Fruit fly (Drosophila melanogaster) whole organism, embryonic: ENCODE data around the gene CG17264.

Experiments used
- Atf3 ChIP-seq: fragments of 200-800 bp; sonication (Bioruptor generic); optimal IDR thresholded peaks from 3 replicates; lab custom pipeline; 2016; ENCODE audit warnings: missing biosample characterization, missing genetic modification characterization
- CG10654 ChIP-seq: fragments of 200-800 bp; sonication (Bioruptor generic); optimal IDR thresholded peaks from 2 replicates; lab custom pipeline; 2016; ENCODE audit warnings: missing biosample characterization, missing genetic modification characterization
- CG10979 ChIP-seq: fragments of 200-800 bp; sonication (Bioruptor generic); optimal IDR thresholded peaks from 2 replicates; lab custom pipeline; 2018; ENCODE audit warnings: missing biosample characterization, mild to moderate bottlenecking, missing genetic modification characterization, moderate library complexity
- CG11085 ChIP-seq: fragments of 200-800 bp; sonication (Bioruptor generic); IDR thresholded peaks from 2 replicates; pipeline ENCODE4 v1.3.6; 2022; ENCODE audit warnings: missing biosample characterization, missing genetic modification characterization
- CG11723 ChIP-seq: fragments of 200-800 bp; sonication (Bioruptor generic); optimal IDR thresholded peaks from 2 replicates; lab custom pipeline; 2017; ENCODE audit warnings: missing biosample characterization, mild to moderate bottlenecking, missing genetic modification characterization
- CG12236 ChIP-seq: fragments of 200-800 bp; sonication (Bioruptor generic); optimal IDR thresholded peaks from 2 replicates; lab custom pipeline; 2016; ENCODE audit warnings: missing biosample characterization, missing genetic modification characterization
- CG15514 ChIP-seq: fragments of 200-800 bp; sonication (Bioruptor generic); optimal IDR thresholded peaks from 3 replicates; lab custom pipeline; 2017; ENCODE audit warnings: missing biosample characterization, missing genetic modification characterization, mild to moderate bottlenecking, moderate library complexity, missing genetic modification reagents
- CG30431 ChIP-seq: fragments of 200-800 bp; sonication (Bioruptor generic); optimal IDR thresholded peaks from 2 replicates; lab custom pipeline; 2017; ENCODE audit warnings: missing biosample characterization, missing genetic modification characterization
- CG31388 ChIP-seq: fragments of 200-800 bp; sonication (Bioruptor generic); optimal IDR thresholded peaks from 2 replicates; lab custom pipeline; 2016; ENCODE audit warnings: missing biosample characterization, missing genetic modification characterization
- CG34224 ChIP-seq: fragments of 200-800 bp; sonication (Bioruptor generic); IDR thresholded peaks from 3 replicates; pipeline ENCODE4 v1.3.6; 2022; ENCODE audit warnings: missing biosample characterization, missing genetic modification characterization; ENCODE audit not compliant: partially characterized antibody
- CG3838 ChIP-seq: fragments of 200-800 bp; sonication (Bioruptor generic); optimal IDR thresholded peaks from 3 replicates; lab custom pipeline; 2016; ENCODE audit warnings: missing biosample characterization, missing genetic modification characterization
- CG4328 ChIP-seq: fragments of 200-800 bp; sonication (Bioruptor generic); optimal IDR thresholded peaks from 3 replicates; lab custom pipeline; 2017; ENCODE audit warnings: missing biosample characterization, missing genetic modification reagents, missing genetic modification characterization
- CG5180 ChIP-seq: fragments of 200-800 bp; sonication (Bioruptor generic); optimal IDR thresholded peaks from 3 replicates; lab custom pipeline; 2017; ENCODE audit warnings: missing biosample characterization, missing genetic modification characterization, mild to moderate bottlenecking, moderate library complexity, missing genetic modification reagents
- CG8478 ChIP-seq: fragments of >200 bp; optimal IDR thresholded peaks from 2 replicates; lab custom pipeline; 2018
- Dp ChIP-seq: fragments of 200-800 bp; sonication (Bioruptor generic); optimal IDR thresholded peaks from 2 replicates; lab custom pipeline; 2018; ENCODE audit warnings: missing biosample characterization, mild to moderate bottlenecking, missing genetic modification characterization, moderate library complexity
- Drgx ChIP-seq: fragments of 200-800 bp; sonication (Bioruptor generic); IDR thresholded peaks from 2 replicates; pipeline ENCODE4 v1.3.6; 2022; ENCODE audit warnings: missing biosample characterization, missing genetic modification characterization
- H15 ChIP-seq: fragments of 200-800 bp; sonication (Bioruptor generic); IDR thresholded peaks from 3 replicates; pipeline ENCODE4 v1.3.6; 2022; ENCODE audit warnings: missing biosample characterization, missing genetic modification characterization
- HLH4C ChIP-seq: fragments of 200-800 bp; sonication (Bioruptor generic); IDR thresholded peaks from 3 replicates; pipeline ENCODE4 v1.3.6; 2022; ENCODE audit warnings: missing biosample characterization, missing genetic modification characterization; ENCODE audit not compliant: partially characterized antibody
- Hr78 ChIP-seq, 2 experiments: fragments of 200-800 bp in 1 of 2; fragments of >200 bp in 1 of 2; sonication (Bioruptor generic) in 1 of 2; optimal IDR thresholded peaks; 2 replicates each; lab custom pipeline; 2017 to 2019; ENCODE audit warnings: missing biosample characterization in 2 of 2, missing genetic modification characterization in 2 of 2, mild to moderate bottlenecking in 1 of 2, moderate library complexity in 1 of 2
- Lhr ChIP-seq: fragments of 200-800 bp; sonication (Bioruptor generic); optimal IDR thresholded peaks from 3 replicates; lab custom pipeline; 2017; ENCODE audit warnings: mild to moderate bottlenecking, missing biosample characterization, missing genetic modification reagents, missing genetic modification characterization
- Lim3 ChIP-seq: fragments of 200-800 bp; sonication (Bioruptor generic); IDR thresholded peaks from 2 replicates; pipeline ENCODE4 v1.3.6; 2022; ENCODE audit warnings: missing biosample characterization, missing genetic modification characterization
- Med ChIP-seq: fragments of 200-800 bp; sonication (Bioruptor generic); peaks from one replicate; lab custom pipeline; 2016; ENCODE audit warnings: missing biosample characterization, missing genetic modification characterization, mild to moderate bottlenecking, inconsistent platforms, moderate library complexity
- Neu2 ChIP-seq: fragments of 200-800 bp; sonication (Bioruptor generic); optimal IDR thresholded peaks from 3 replicates; lab custom pipeline; 2016; ENCODE audit warnings: missing biosample characterization, missing genetic modification characterization, borderline replicate concordance
- Nf-YC ChIP-seq: fragments of 200-800 bp; optimal IDR thresholded peaks from 3 replicates; lab custom pipeline; 2019; ENCODE audit warnings: missing biosample characterization, mild to moderate bottlenecking, missing genetic modification characterization, moderate library complexity
- Poxn ChIP-seq: fragments of 200-800 bp; sonication (Bioruptor generic); IDR thresholded peaks from 2 replicates; pipeline ENCODE4 v1.3.6; 2022; ENCODE audit warnings: missing biosample characterization, missing genetic modification characterization
- Tbp ChIP-seq: fragments of >200 bp; optimal IDR thresholded peaks from 2 replicates; lab custom pipeline; 2018; ENCODE audit warnings: missing biosample characterization, missing genetic modification characterization
- Xrp1 ChIP-seq: fragments of 200-800 bp; sonication (Bioruptor generic); IDR thresholded peaks from 2 replicates; pipeline ENCODE4 v1.3.6; 2022; ENCODE audit warnings: missing biosample characterization, missing genetic modification characterization
- amos ChIP-seq: fragments of 200-800 bp; sonication (Bioruptor generic); IDR thresholded peaks from 2 replicates; pipeline ENCODE4 v1.3.6; 2022; ENCODE audit warnings: missing biosample characterization, missing genetic modification characterization; ENCODE audit not compliant: partially characterized antibody
- br ChIP-seq: fragments of >200 bp; optimal IDR thresholded peaks from 2 replicates; lab custom pipeline; 2017
- cas ChIP-seq: fragments of 200-800 bp; sonication (Bioruptor generic); IDR thresholded peaks from 2 replicates; pipeline ENCODE4 v1.3.6; 2022; ENCODE audit warnings: missing biosample characterization, missing genetic modification characterization
- caup ChIP-seq: fragments of 200-800 bp; sonication (Bioruptor generic); optimal IDR thresholded peaks from 3 replicates; lab custom pipeline; 2017; ENCODE audit warnings: missing biosample characterization, mild to moderate bottlenecking, missing genetic modification characterization, moderate library complexity; ENCODE audit not compliant: severe bottlenecking
- chn ChIP-seq: fragments of 200-800 bp; sonication (Bioruptor generic); optimal IDR thresholded peaks from 2 replicates; lab custom pipeline; 2016; ENCODE audit warnings: missing biosample characterization, missing genetic modification characterization
- dan ChIP-seq: fragments of 200-800 bp; sonication (Bioruptor generic); IDR thresholded peaks from 2 replicates; pipeline ENCODE4 v1.3.6; 2022; ENCODE audit warnings: missing biosample characterization, missing genetic modification characterization
- danr ChIP-seq: fragments of 200-800 bp; sonication (Bioruptor generic); IDR thresholded peaks from 2 replicates; pipeline ENCODE4 v1.3.6; 2022; ENCODE audit warnings: missing biosample characterization, missing genetic modification characterization
- fd64A ChIP-seq: fragments of 200-800 bp; sonication (Bioruptor generic); optimal IDR thresholded peaks from 3 replicates; lab custom pipeline; 2018; ENCODE audit warnings: missing biosample characterization, mild to moderate bottlenecking, missing genetic modification characterization
- gcm ChIP-seq: fragments of 200-800 bp; sonication (Bioruptor generic); optimal IDR thresholded peaks from 2 replicates; lab custom pipeline; 2019; ENCODE audit warnings: missing biosample characterization, mild to moderate bottlenecking, missing genetic modification characterization, moderate library complexity
- hb ChIP-seq: fragments of 200-800 bp; sonication (Bioruptor generic); IDR thresholded peaks from 3 replicates; pipeline ENCODE4 v1.3.6; 2022; ENCODE audit warnings: missing biosample characterization, missing genetic modification characterization; ENCODE audit not compliant: partially characterized antibody
- her ChIP-seq: fragments of 200-800 bp; sonication (Bioruptor generic); optimal IDR thresholded peaks from 2 replicates; lab custom pipeline; 2016; ENCODE audit warnings: missing biosample characterization, missing genetic modification characterization
- jumu ChIP-seq: fragments of 200-800 bp; sonication (Bioruptor generic); optimal IDR thresholded peaks from 3 replicates; lab custom pipeline; 2016; ENCODE audit warnings: missing biosample characterization, missing genetic modification characterization
- maf-S ChIP-seq: fragments of 200-800 bp; sonication (Bioruptor generic); optimal IDR thresholded peaks from 2 replicates; lab custom pipeline; 2016; ENCODE audit warnings: missing biosample characterization, missing genetic modification characterization
- nerfin-1 ChIP-seq: fragments of 200-800 bp; sonication (Bioruptor generic); optimal IDR thresholded peaks from 3 replicates; lab custom pipeline; 2019; ENCODE audit warnings: missing biosample characterization, mild to moderate bottlenecking, missing genetic modification characterization, moderate library complexity
- nom ChIP-seq: fragments of 200-800 bp; sonication (Bioruptor generic); optimal IDR thresholded peaks from 2 replicates; lab custom pipeline; 2017; ENCODE audit warnings: missing biosample characterization, missing genetic modification characterization, mild to moderate bottlenecking, moderate library complexity, missing genetic modification reagents
- peb ChIP-seq: fragments of 200-800 bp; sonication (Bioruptor generic); IDR thresholded peaks from 2 replicates; pipeline ENCODE4 v1.3.6; 2022; ENCODE audit warnings: missing biosample characterization, missing genetic modification characterization
- pnt ChIP-seq: fragments of 200-800 bp; sonication (Bioruptor generic); optimal IDR thresholded peaks from 3 replicates; lab custom pipeline; 2016; ENCODE audit warnings: missing biosample characterization, missing genetic modification characterization
- repo ChIP-seq: fragments of 200-800 bp; sonication (Bioruptor generic); optimal IDR thresholded peaks from 2 replicates; lab custom pipeline; 2016; ENCODE audit warnings: missing biosample characterization, missing genetic modification characterization
- sob ChIP-seq: fragments of 200-800 bp; sonication (Bioruptor generic); IDR thresholded peaks from 2 replicates; pipeline ENCODE4 v1.3.6; 2022; ENCODE audit warnings: missing biosample characterization, missing genetic modification characterization
- stc ChIP-seq: fragments of 200-800 bp; sonication (Bioruptor generic); IDR thresholded peaks from 2 replicates; pipeline ENCODE4 v1.3.6; 2022; ENCODE audit warnings: missing biosample characterization, missing genetic modification characterization
- sug ChIP-seq: fragments of 200-800 bp; optimal IDR thresholded peaks from 2 replicates; lab custom pipeline; 2019; ENCODE audit warnings: missing biosample characterization, mild to moderate bottlenecking, missing genetic modification characterization, moderate library complexity
- tap ChIP-seq: fragments of 200-800 bp; optimal IDR thresholded peaks from 3 replicates; lab custom pipeline; 2019; ENCODE audit warnings: missing biosample characterization, mild to moderate bottlenecking, missing genetic modification characterization, moderate library complexity
- tll ChIP-seq, 2 experiments: fragments of 200-800 bp in 1 of 2; fragments of >200 bp in 1 of 2; sonication (Bioruptor generic) in 1 of 2; optimal IDR thresholded peaks; 2 replicates each; lab custom pipeline; 2017 to 2019; ENCODE audit warnings: missing biosample characterization in 2 of 2, missing genetic modification characterization in 2 of 2, mild to moderate bottlenecking in 1 of 2, moderate library complexity in 1 of 2
- trh ChIP-seq: fragments of 200-800 bp; sonication (Bioruptor generic); optimal IDR thresholded peaks from 2 replicates; lab custom pipeline; 2016; ENCODE audit warnings: missing biosample characterization, missing genetic modification characterization
- zen ChIP-seq: fragments of 200-800 bp; sonication (Bioruptor generic); optimal IDR thresholded peaks from 3 replicates; lab custom pipeline; 2018; ENCODE audit warnings: missing biosample characterization, mild to moderate bottlenecking, missing genetic modification characterization, moderate library complexity

The CG17264 gene

DNA sequence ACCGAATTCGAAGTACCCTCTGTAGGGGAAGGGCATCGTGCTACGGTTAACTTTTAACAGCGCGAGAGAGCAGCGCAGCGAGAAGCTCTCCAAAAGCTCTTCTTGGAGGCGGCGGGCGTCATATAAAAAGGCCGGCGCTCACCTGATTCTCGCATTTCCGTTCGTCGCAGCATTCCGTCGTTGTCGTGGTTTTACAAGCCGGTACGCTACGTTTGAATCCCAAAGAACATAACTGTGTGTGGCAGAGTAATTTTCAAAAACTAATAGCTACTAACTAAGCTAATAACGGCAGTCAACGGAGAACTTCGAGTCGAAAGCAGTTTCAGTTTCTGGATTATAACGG lies 38.1 kb downstream of the CG17264 start, which contains the start of gene FASN1 (continued):
- TF ChIP-seq tll (GFP tag; optimal IDR thresholded peaks at IDR 0.05; lab: Kevin White, UChicago) (no peak), danr (no peak), nerfin-1 (tag; lab: Kevin White, UChicago) (peak; percentile 12), peb (GFP tag; lab: Robert Waterston, UW) (0 out of 2 replicates have a peak, but pooled peaks have one; percentile 21), fd64A (no peak), gcm (GFP tag; lab: Kevin White, UChicago) (no peak), Dp (GFP tag; lab: Kevin White, UChicago) (no peak), Lhr (no peak), sug (tag; lab: Kevin White, UChicago) (peak; percentile 40), dan (no peak), CG30431 (no peak), Lim3 (GFP tag; lab: Robert Waterston, UW) (no peak), hb (0 out of 3 replicates have a peak, but pooled peaks have one; percentile 49), her (peak; percentile 1), stc (no peak), Hr78 (GFP tag; optimal IDR thresholded peaks at IDR 0.05; lab: Kevin White, UChicago) (no peak), CG12236 (GFP tag; lab: Kevin White, UChicago) (no peak), maf-S (GFP tag; lab: Kevin White, UChicago) (no peak), Neu2 (GFP tag; lab: Kevin White, UChicago) (no peak), zen (tag; lab: Kevin White, UChicago) (no peak), Nf-YC (no peak), jumu (GFP tag; lab: Kevin White, UChicago) (no peak), sob (GFP tag; lab: Robert Waterston, UW) (0 out of 2 replicates have a peak, but pooled peaks have one; percentile 22), Tbp (GFP tag; lab: Kevin White, UChicago) (no peak), CG5180 (GFP tag; lab: Kevin White, UChicago) (peak; percentile 23), nom (GFP tag; lab: Kevin White, UChicago) (peak; percentile 61), CG10979 (tag; lab: Kevin White, UChicago) (no peak), CG15514 (GFP tag; lab: Kevin White, UChicago) (peak; percentile 34), CG8478 (no peak), Poxn (no peak), Med (GFP tag; lab: Kevin White, UChicago) (peak; percentile 92), Xrp1 (GFP tag; lab: Robert Waterston, UW) (no peak), CG10654 (GFP tag; lab: Kevin White, UChicago) (no peak), HLH4C (no peak), repo (GFP tag; lab: Kevin White, UChicago) (no peak), chn (GFP tag; lab: Kevin White, UChicago) (no peak), trh (no peak), caup (GFP tag; lab: Kevin White, UChicago) (peak; percentile 46), CG4328 (peak; percentile 40), H15 (no peak), CG11723 (no peak), CG34224 (no peak), Atf3 (GFP tag; lab: Kevin White, UChicago) (no peak), amos (GFP tag; lab: Robert Waterston, UW) (peak; percentile 28; the same call in 1 of the 2 replicates), tap (tag; lab: Kevin White, UChicago) (no peak), CG3838 (GFP tag; lab: Kevin White, UChicago) (no peak), pnt (GFP tag; lab: Kevin White, UChicago) (no peak), br (lab: Kevin White, UChicago) (no peak), CG11085 (GFP tag; lab: Robert Waterston, UW) (no peak), Drgx (peak; percentile 36; the same call in 1 of the 2 replicates), CG31388 (GFP tag; lab: Kevin White, UChicago) (no peak), cas (GFP tag; lab: Robert Waterston, UW) (no peak)
